Fruit fly (Drosophila melanogaster) whole organism, prepupa: ENCODE measurements around the gene NP15.6.
A peak's percentile ranks its signal among the peaks of the same experiment; 100 is the strongest.

ENCODE experiments used
- CG10631 ChIP-seq: fragments of 200-800 bp; sonication (Bioruptor generic); optimal IDR thresholded peaks from 2 replicates; lab custom pipeline; 2016; ENCODE audit warnings: missing biosample characterization, missing genetic modification characterization
- CG10669 ChIP-seq: fragments of 200-800 bp; sonication (Bioruptor generic); optimal IDR thresholded peaks from 3 replicates; lab custom pipeline; 2018; ENCODE audit warnings: missing biosample characterization, mild to moderate bottlenecking, missing genetic modification characterization, moderate library complexity
- CG11294 ChIP-seq: fragments of 200-800 bp; sonication (Bioruptor generic); IDR thresholded peaks from 2 replicates; pipeline ENCODE4 v1.3.6; 2022; ENCODE audit warnings: missing biosample characterization, missing genetic modification characterization
- CG11902 ChIP-seq: fragments of 200-800 bp; sonication (Bioruptor generic); optimal IDR thresholded peaks from 3 replicates; lab custom pipeline; 2016; ENCODE audit warnings: missing biosample characterization, missing genetic modification characterization
- CG1621 ChIP-seq: fragments of 200-800 bp; sonication (Bioruptor generic); optimal IDR thresholded peaks from 3 replicates; lab custom pipeline; 2018; ENCODE audit warnings: missing biosample characterization, mild to moderate bottlenecking, missing genetic modification characterization
- CG3032 ChIP-seq: fragments of 200-800 bp; optimal IDR thresholded peaks from 2 replicates; lab custom pipeline; 2019; ENCODE audit warnings: missing biosample characterization, mild to moderate bottlenecking, missing genetic modification characterization, moderate library complexity
- CG32006 ChIP-seq: fragments of 200-800 bp; sonication (Bioruptor generic); optimal IDR thresholded peaks from 3 replicates; lab custom pipeline; 2017; ENCODE audit warnings: missing biosample characterization, mild to moderate bottlenecking, missing genetic modification characterization
- CG34406 ChIP-seq: fragments of 200-800 bp; sonication (Bioruptor generic); optimal IDR thresholded peaks from 3 replicates; lab custom pipeline; 2016; ENCODE audit warnings: missing biosample characterization, missing genetic modification characterization
- CG3919 ChIP-seq: fragments of 200-800 bp; sonication (Bioruptor generic); optimal IDR thresholded peaks from 3 replicates; lab custom pipeline; 2016; ENCODE audit warnings: missing biosample characterization, missing genetic modification characterization
- CG6163 ChIP-seq: fragments of 200-800 bp; sonication (Bioruptor generic); IDR thresholded peaks from 3 replicates; pipeline ENCODE4 v1.3.6; 2022; ENCODE audit warnings: missing biosample characterization, missing genetic modification characterization
- CG6276 ChIP-seq: fragments of 200-800 bp; sonication (Bioruptor generic); optimal IDR thresholded peaks from 2 replicates; lab custom pipeline; 2017; ENCODE audit warnings: missing biosample characterization, mild to moderate bottlenecking, missing genetic modification characterization
- CG8119 ChIP-seq: fragments of 200-800 bp; sonication (Bioruptor generic); IDR thresholded peaks from 3 replicates; pipeline ENCODE4 v1.3.6; 2022; ENCODE audit warnings: missing biosample characterization, missing genetic modification characterization
- CG8632 ChIP-seq: fragments of 200-800 bp; sonication (Bioruptor generic); optimal IDR thresholded peaks from 3 replicates; lab custom pipeline; 2016; ENCODE audit warnings: missing biosample characterization, missing genetic modification characterization
- Eip75B ChIP-seq: fragments of 200-800 bp; sonication (Bioruptor generic); optimal IDR thresholded peaks from 3 replicates; lab custom pipeline; 2016; ENCODE audit warnings: missing biosample characterization, missing genetic modification characterization
- Eip78C ChIP-seq: fragments of 200-800 bp; sonication (Bioruptor generic); peaks from one replicate; lab custom pipeline; 2016; ENCODE audit warnings: missing biosample characterization, missing genetic modification characterization
- Ets96B ChIP-seq: fragments of 200-800 bp; optimal IDR thresholded peaks from 2 replicates; lab custom pipeline; 2019; ENCODE audit warnings: missing biosample characterization, mild to moderate bottlenecking, missing genetic modification characterization, moderate library complexity
- Gug ChIP-seq: fragments of 200-800 bp; sonication (Bioruptor generic); IDR thresholded peaks from 2 replicates; pipeline ENCODE4 v1.3.6; 2022; ENCODE audit warnings: missing biosample characterization, missing genetic modification characterization
- Hr39 ChIP-seq: fragments of 200-800 bp; sonication (Bioruptor generic); optimal IDR thresholded peaks from 2 replicates; lab custom pipeline; 2016; ENCODE audit warnings: missing biosample characterization, missing genetic modification characterization
- Hr4 ChIP-seq: fragments of 200-800 bp; sonication (Bioruptor generic); optimal IDR thresholded peaks from 3 replicates; lab custom pipeline; 2016; ENCODE audit warnings: missing biosample characterization, missing genetic modification characterization
- Lpt ChIP-seq: fragments of 200-800 bp; sonication (Bioruptor generic); optimal IDR thresholded peaks from 3 replicates; lab custom pipeline; 2016; ENCODE audit warnings: missing biosample characterization, missing genetic modification characterization
- Smox ChIP-seq: fragments of 200-800 bp; sonication (Bioruptor generic); optimal IDR thresholded peaks from 3 replicates; lab custom pipeline; 2016; ENCODE audit warnings: missing biosample characterization, missing genetic modification characterization
- Sox14 ChIP-seq: fragments of 200-800 bp; sonication (Bioruptor generic); optimal IDR thresholded peaks from 3 replicates; lab custom pipeline; 2016; ENCODE audit warnings: missing biosample characterization, missing genetic modification characterization
- Sox15 ChIP-seq: fragments of 200-800 bp; sonication (Bioruptor generic); optimal IDR thresholded peaks from 3 replicates; lab custom pipeline; 2016; ENCODE audit warnings: missing biosample characterization, missing genetic modification characterization
- achi ChIP-seq: fragments of 200-800 bp; sonication (Bioruptor generic); optimal IDR thresholded peaks from 3 replicates; lab custom pipeline; 2016; ENCODE audit warnings: missing biosample characterization, missing genetic modification characterization
- acj6 ChIP-seq: fragments of 200-800 bp; sonication (Bioruptor generic); optimal IDR thresholded peaks from 3 replicates; lab custom pipeline; 2016; ENCODE audit warnings: missing biosample characterization, missing genetic modification characterization
- cyc ChIP-seq: fragments of 200-800 bp; sonication (Bioruptor generic); optimal IDR thresholded peaks from 3 replicates; lab custom pipeline; 2016; ENCODE audit warnings: missing biosample characterization, missing genetic modification characterization
- dac ChIP-seq: fragments of 200-800 bp; sonication (Bioruptor generic); optimal IDR thresholded peaks from 2 replicates; lab custom pipeline; 2017; ENCODE audit warnings: missing biosample characterization, mild to moderate bottlenecking, missing genetic modification characterization
- dsx ChIP-seq: fragments of 200-800 bp; optimal IDR thresholded peaks from 3 replicates; lab custom pipeline; 2019; ENCODE audit warnings: missing biosample characterization, mild to moderate bottlenecking, missing genetic modification characterization, moderate library complexity; ENCODE audit not compliant: poor library complexity, severe bottlenecking
- eg ChIP-seq: fragments of 200-800 bp; sonication (Bioruptor generic); IDR thresholded peaks from 3 replicates; pipeline ENCODE4 v1.3.6; 2022; ENCODE audit warnings: missing biosample characterization, missing genetic modification characterization
- esn ChIP-seq: fragments of 200-800 bp; sonication (Bioruptor generic); optimal IDR thresholded peaks from 2 replicates; lab custom pipeline; 2016; ENCODE audit warnings: missing biosample characterization, mild to moderate bottlenecking, missing genetic modification characterization, moderate library complexity
- fd59A ChIP-seq: fragments of 200-800 bp; sonication (Bioruptor generic); optimal IDR thresholded peaks from 2 replicates; lab custom pipeline; 2017; ENCODE audit warnings: missing biosample characterization, mild to moderate bottlenecking, missing genetic modification characterization, missing genetic modification reagents
- fkh ChIP-seq: fragments of 200-800 bp; sonication (Bioruptor generic); optimal IDR thresholded peaks from 3 replicates; lab custom pipeline; 2017; ENCODE audit warnings: missing biosample characterization, mild to moderate bottlenecking, missing genetic modification characterization, moderate library complexity
- lz ChIP-seq: fragments of 200-800 bp; sonication (Bioruptor generic); optimal IDR thresholded peaks from 3 replicates; lab custom pipeline; 2016; ENCODE audit warnings: missing biosample characterization, missing genetic modification characterization
- pdm3 ChIP-seq: fragments of 200-800 bp; sonication (Bioruptor generic); optimal IDR thresholded peaks from 3 replicates; lab custom pipeline; 2016; ENCODE audit warnings: missing biosample characterization, missing genetic modification characterization
- salr ChIP-seq, 2 experiments: fragments of 200-800 bp; sonication (Bioruptor generic); optimal IDR thresholded peaks; 3 replicates each; lab custom pipeline; 2016 to 2018; ENCODE audit warnings: missing biosample characterization in 2 of 2, missing genetic modification characterization in 2 of 2, mild to moderate bottlenecking in 1 of 2
- spab ChIP-seq: fragments of 200-800 bp; sonication (Bioruptor generic); optimal IDR thresholded peaks from 2 replicates; lab custom pipeline; 2017; ENCODE audit warnings: missing biosample characterization, mild to moderate bottlenecking, missing genetic modification characterization, missing genetic modification reagents
- ss ChIP-seq, 2 experiments: fragments of 200-800 bp; sonication (Bioruptor generic); optimal IDR thresholded peaks; 2 replicates in 1 of 2; 3 replicates in 1 of 2; lab custom pipeline; 2017 to 2018; ENCODE audit warnings: mild to moderate bottlenecking in 2 of 2, missing biosample characterization in 2 of 2, missing genetic modification characterization in 2 of 2, moderate library complexity in 1 of 2
- svp ChIP-seq: fragments of 200-800 bp; sonication (Bioruptor generic); peaks from one replicate; lab custom pipeline; 2016; ENCODE audit warnings: missing biosample characterization, missing genetic modification characterization
- topi ChIP-seq: fragments of 200-800 bp; sonication (Bioruptor generic); optimal IDR thresholded peaks from 3 replicates; lab custom pipeline; 2016; ENCODE audit warnings: missing biosample characterization, missing genetic modification characterization

Gene NP15.6

DNA sequence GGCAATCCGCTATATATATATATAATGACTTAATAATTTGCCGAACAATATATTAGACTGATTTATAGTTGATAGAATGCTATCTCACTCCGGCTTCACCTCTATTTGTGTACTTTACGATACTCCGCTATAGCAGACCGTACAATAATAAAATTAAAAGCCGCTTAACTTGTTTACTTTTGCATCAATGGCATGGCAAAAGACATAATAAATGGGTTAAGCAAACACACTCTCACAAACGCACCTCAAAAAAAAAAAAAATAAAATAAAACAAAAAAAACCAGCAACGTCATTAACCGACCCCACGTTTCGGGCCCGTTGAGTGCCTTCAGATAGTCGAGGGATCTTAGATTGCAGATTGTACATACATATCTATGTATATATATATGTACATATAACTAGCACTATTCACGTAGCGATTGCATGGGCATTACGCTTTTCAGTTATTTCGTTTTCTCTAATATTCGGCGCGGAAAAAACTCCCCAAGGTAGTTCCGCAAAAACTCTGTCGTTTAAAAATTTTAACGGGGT lies 40.8 kb downstream of the NP15.6 start:
- TF ChIP-seq eg (GFP tag; lab: Robert Waterston, UW) (peak; percentile 26; the same call in 1 of the 3 replicates), svp (GFP tag; lab: Kevin White, UChicago) (peak; percentile 24), Hr4 (GFP tag; lab: Kevin White, UChicago) (peak; percentile 0), topi (GFP tag; lab: Kevin White, UChicago) (no peak), lz (no peak), fkh (GFP tag; lab: Kevin White, UChicago) (peak; percentile 73)

- TF ChIP-seq Ets96B (tag; lab: Kevin White, UChicago) (peak; percentile 43), lz (no peak), CG3032 (tag; lab: Kevin White, UChicago) (peak; percentile 40), CG1621 (peak; percentile 22), salr (GFP tag; optimal IDR thresholded peaks at IDR 0.05; lab: Kevin White, UChicago) (peak in 1 of 2 experiments; percentile 7), CG34406 (no peak), CG8632 (GFP tag; lab: Kevin White, UChicago) (no peak), CG3919 (GFP tag; lab: Kevin White, UChicago) (peak; percentile 24), Smox (GFP tag; lab: Kevin White, UChicago) (no peak), Hr39 (GFP tag; lab: Kevin White, UChicago) (no peak), Eip75B (GFP tag; lab: Kevin White, UChicago) (peak; percentile 47), Sox15 (GFP tag; lab: Kevin White, UChicago) (no peak), Eip78C (GFP tag; lab: Kevin White, UChicago) (peak; percentile 72), CG11294 (GFP tag; lab: Robert Waterston, UW) (no peak), cyc (GFP tag; lab: Kevin White, UChicago) (no peak), acj6 (GFP tag; lab: Kevin White, UChicago) (peak; percentile 16), CG6163 (GFP tag; lab: Robert Waterston, UW) (peak; percentile 51; the same call in 1 of the 3 replicates), dac (no peak), Hr4 (GFP tag; lab: Kevin White, UChicago) (peak; percentile 22), CG10669 (GFP tag; lab: Kevin White, UChicago) (no peak), svp (GFP tag; lab: Kevin White, UChicago) (no peak), dsx (peak; percentile 32), CG11902 (GFP tag; lab: Kevin White, UChicago) (no peak), Sox14 (GFP tag; lab: Kevin White, UChicago) (peak; percentile 39), spab (GFP tag; lab: Kevin White, UChicago) (peak; percentile 4), CG32006 (GFP tag; lab: Kevin White, UChicago) (peak; percentile 18), ss (GFP tag; optimal IDR thresholded peaks at IDR 0.05; lab: Kevin White, UChicago) (no peak), fd59A (GFP tag; lab: Kevin White, UChicago) (peak; percentile 32), Lpt (no peak), CG6276 (GFP tag; lab: Kevin White, UChicago) (no peak), CG8119 (GFP tag; lab: Robert Waterston, UW) (peak; percentile 29; the same call in 1 of the 3 replicates), topi (GFP tag; lab: Kevin White, UChicago) (no peak), achi (GFP tag; lab: Kevin White, UChicago) (peak; percentile 50), CG10631 (peak; percentile 42), Gug (no peak), esn (GFP tag; lab: Kevin White, UChicago) (no peak), pdm3 (peak; percentile 26)
Observed at dm6 chr3R:19069740-19070139, 42.6 kb downstream of the NP15.6 start.
